Fruit fly (Drosophila melanogaster) whole organism, prepupa: ENCODE data around the gene TwdlC.

Source experiments
- CG10669 ChIP-seq: fragments of 200-800 bp; sonication (Bioruptor generic); optimal IDR thresholded peaks from 3 replicates; lab custom pipeline; 2018; ENCODE audit warnings: missing biosample characterization, mild to moderate bottlenecking, missing genetic modification characterization, moderate library complexity
- CG11762 ChIP-seq: fragments of 200-800 bp; sonication (Bioruptor generic); optimal IDR thresholded peaks from 3 replicates; lab custom pipeline; 2016; ENCODE audit warnings: missing biosample characterization, missing genetic modification characterization; ENCODE audit not compliant: insufficient read depth
- CG11902 ChIP-seq: fragments of 200-800 bp; sonication (Bioruptor generic); optimal IDR thresholded peaks from 3 replicates; lab custom pipeline; 2016; ENCODE audit warnings: missing biosample characterization, missing genetic modification characterization
- CG1621 ChIP-seq: fragments of 200-800 bp; sonication (Bioruptor generic); optimal IDR thresholded peaks from 3 replicates; lab custom pipeline; 2018; ENCODE audit warnings: missing biosample characterization, mild to moderate bottlenecking, missing genetic modification characterization
- CG16779 ChIP-seq: fragments of 200-800 bp; sonication (Bioruptor generic); optimal IDR thresholded peaks from 3 replicates; lab custom pipeline; 2017; ENCODE audit warnings: missing biosample characterization, mild to moderate bottlenecking, missing genetic modification characterization
- CG31627 ChIP-seq: fragments of 200-800 bp; sonication (Bioruptor generic); optimal IDR thresholded peaks from 3 replicates; lab custom pipeline; 2016; ENCODE audit warnings: missing biosample characterization, missing genetic modification characterization
- CG32006 ChIP-seq: fragments of 200-800 bp; sonication (Bioruptor generic); optimal IDR thresholded peaks from 3 replicates; lab custom pipeline; 2017; ENCODE audit warnings: missing biosample characterization, mild to moderate bottlenecking, missing genetic modification characterization
- CG34406 ChIP-seq: fragments of 200-800 bp; sonication (Bioruptor generic); optimal IDR thresholded peaks from 3 replicates; lab custom pipeline; 2016; ENCODE audit warnings: missing biosample characterization, missing genetic modification characterization
- CG3919 ChIP-seq: fragments of 200-800 bp; sonication (Bioruptor generic); optimal IDR thresholded peaks from 3 replicates; lab custom pipeline; 2016; ENCODE audit warnings: missing biosample characterization, missing genetic modification characterization
- CG6163 ChIP-seq: fragments of 200-800 bp; sonication (Bioruptor generic); IDR thresholded peaks from 3 replicates; pipeline ENCODE4 v1.3.6; 2022; ENCODE audit warnings: missing biosample characterization, missing genetic modification characterization
- CG6276 ChIP-seq: fragments of 200-800 bp; sonication (Bioruptor generic); optimal IDR thresholded peaks from 2 replicates; lab custom pipeline; 2017; ENCODE audit warnings: missing biosample characterization, mild to moderate bottlenecking, missing genetic modification characterization
- CG6792 ChIP-seq: fragments of 200-800 bp; sonication (Bioruptor generic); optimal IDR thresholded peaks from 3 replicates; lab custom pipeline; 2016; ENCODE audit warnings: missing biosample characterization, missing genetic modification characterization
- CG6808 ChIP-seq: fragments of 200-800 bp; sonication (Bioruptor generic); optimal IDR thresholded peaks from 3 replicates; lab custom pipeline; 2017; ENCODE audit warnings: missing biosample characterization, missing genetic modification characterization, mild to moderate bottlenecking, moderate library complexity, missing genetic modification reagents
- CG6854 ChIP-seq: fragments of 200-800 bp; sonication (Bioruptor generic); optimal IDR thresholded peaks from 2 replicates; lab custom pipeline; 2017; ENCODE audit warnings: missing biosample characterization, mild to moderate bottlenecking, missing genetic modification characterization
- CG8319 ChIP-seq: fragments of 200-800 bp; sonication (Bioruptor generic); optimal IDR thresholded peaks from 3 replicates; lab custom pipeline; 2016; ENCODE audit warnings: missing biosample characterization, missing genetic modification characterization
- Eip75B ChIP-seq: fragments of 200-800 bp; sonication (Bioruptor generic); optimal IDR thresholded peaks from 3 replicates; lab custom pipeline; 2016; ENCODE audit warnings: missing biosample characterization, missing genetic modification characterization
- Eip78C ChIP-seq: fragments of 200-800 bp; sonication (Bioruptor generic); peaks from one replicate; lab custom pipeline; 2016; ENCODE audit warnings: missing biosample characterization, missing genetic modification characterization
- Eip93F ChIP-seq: fragments of 200-800 bp; sonication (Bioruptor generic); optimal IDR thresholded peaks from 2 replicates; lab custom pipeline; 2016; ENCODE audit warnings: missing biosample characterization, mild to moderate bottlenecking, missing genetic modification characterization
- Ets96B ChIP-seq: fragments of 200-800 bp; optimal IDR thresholded peaks from 2 replicates; lab custom pipeline; 2019; ENCODE audit warnings: missing biosample characterization, mild to moderate bottlenecking, missing genetic modification characterization, moderate library complexity
- Hr38 ChIP-seq: sonication (Bioruptor generic); optimal IDR thresholded peaks from 2 replicates; lab custom pipeline; 2016; ENCODE audit warnings: missing biosample characterization, missing genetic modification characterization
- Hr39 ChIP-seq: fragments of 200-800 bp; sonication (Bioruptor generic); optimal IDR thresholded peaks from 2 replicates; lab custom pipeline; 2016; ENCODE audit warnings: missing biosample characterization, missing genetic modification characterization
- Hr4 ChIP-seq: fragments of 200-800 bp; sonication (Bioruptor generic); optimal IDR thresholded peaks from 3 replicates; lab custom pipeline; 2016; ENCODE audit warnings: missing biosample characterization, missing genetic modification characterization
- Lpt ChIP-seq: fragments of 200-800 bp; sonication (Bioruptor generic); optimal IDR thresholded peaks from 3 replicates; lab custom pipeline; 2016; ENCODE audit warnings: missing biosample characterization, missing genetic modification characterization
- Met ChIP-seq: fragments of 200-800 bp; sonication (Bioruptor generic); optimal IDR thresholded peaks from 3 replicates; lab custom pipeline; 2016; ENCODE audit warnings: missing biosample characterization, missing genetic modification characterization
- OdsH ChIP-seq: fragments of 200-800 bp; sonication (Bioruptor generic); optimal IDR thresholded peaks from 3 replicates; lab custom pipeline; 2016; ENCODE audit warnings: missing biosample characterization, missing genetic modification characterization
- Smox ChIP-seq: fragments of 200-800 bp; sonication (Bioruptor generic); optimal IDR thresholded peaks from 3 replicates; lab custom pipeline; 2016; ENCODE audit warnings: missing biosample characterization, missing genetic modification characterization
- Sox102F ChIP-seq: fragments of 200-800 bp; sonication (Bioruptor generic); optimal IDR thresholded peaks from 2 replicates; lab custom pipeline; 2016; ENCODE audit warnings: missing biosample characterization, mild to moderate bottlenecking, missing genetic modification characterization
- Sox14 ChIP-seq: fragments of 200-800 bp; sonication (Bioruptor generic); optimal IDR thresholded peaks from 3 replicates; lab custom pipeline; 2016; ENCODE audit warnings: missing biosample characterization, missing genetic modification characterization
- Sox15 ChIP-seq: fragments of 200-800 bp; sonication (Bioruptor generic); optimal IDR thresholded peaks from 3 replicates; lab custom pipeline; 2016; ENCODE audit warnings: missing biosample characterization, missing genetic modification characterization
- acj6 ChIP-seq: fragments of 200-800 bp; sonication (Bioruptor generic); optimal IDR thresholded peaks from 3 replicates; lab custom pipeline; 2016; ENCODE audit warnings: missing biosample characterization, missing genetic modification characterization
- cyc ChIP-seq: fragments of 200-800 bp; sonication (Bioruptor generic); optimal IDR thresholded peaks from 3 replicates; lab custom pipeline; 2016; ENCODE audit warnings: missing biosample characterization, missing genetic modification characterization
- dac ChIP-seq: fragments of 200-800 bp; sonication (Bioruptor generic); optimal IDR thresholded peaks from 2 replicates; lab custom pipeline; 2017; ENCODE audit warnings: missing biosample characterization, mild to moderate bottlenecking, missing genetic modification characterization
- eg ChIP-seq: fragments of 200-800 bp; sonication (Bioruptor generic); IDR thresholded peaks from 3 replicates; pipeline ENCODE4 v1.3.6; 2022; ENCODE audit warnings: missing biosample characterization, missing genetic modification characterization
- esn ChIP-seq: fragments of 200-800 bp; sonication (Bioruptor generic); optimal IDR thresholded peaks from 2 replicates; lab custom pipeline; 2016; ENCODE audit warnings: missing biosample characterization, mild to moderate bottlenecking, missing genetic modification characterization, moderate library complexity
- fd59A ChIP-seq: fragments of 200-800 bp; sonication (Bioruptor generic); optimal IDR thresholded peaks from 2 replicates; lab custom pipeline; 2017; ENCODE audit warnings: missing biosample characterization, mild to moderate bottlenecking, missing genetic modification characterization, missing genetic modification reagents
- fd85E ChIP-seq: fragments of 200-800 bp; sonication (Bioruptor generic); optimal IDR thresholded peaks from 3 replicates; lab custom pipeline; 2016; ENCODE audit warnings: missing biosample characterization, missing genetic modification characterization
- lz ChIP-seq: fragments of 200-800 bp; sonication (Bioruptor generic); optimal IDR thresholded peaks from 3 replicates; lab custom pipeline; 2016; ENCODE audit warnings: missing biosample characterization, missing genetic modification characterization
- net ChIP-seq: fragments of 200-800 bp; sonication (Bioruptor generic); optimal IDR thresholded peaks from 3 replicates; lab custom pipeline; 2016; ENCODE audit warnings: missing biosample characterization, missing genetic modification characterization
- pdm3 ChIP-seq: fragments of 200-800 bp; sonication (Bioruptor generic); optimal IDR thresholded peaks from 3 replicates; lab custom pipeline; 2016; ENCODE audit warnings: missing biosample characterization, missing genetic modification characterization
- salr ChIP-seq, 2 experiments: fragments of 200-800 bp; sonication (Bioruptor generic); optimal IDR thresholded peaks; 3 replicates each; lab custom pipeline; 2016 to 2018; ENCODE audit warnings: missing biosample characterization in 2 of 2, missing genetic modification characterization in 2 of 2, mild to moderate bottlenecking in 1 of 2
- spab ChIP-seq: fragments of 200-800 bp; sonication (Bioruptor generic); optimal IDR thresholded peaks from 2 replicates; lab custom pipeline; 2017; ENCODE audit warnings: missing biosample characterization, mild to moderate bottlenecking, missing genetic modification characterization, missing genetic modification reagents
- ss ChIP-seq, 2 experiments: fragments of 200-800 bp; sonication (Bioruptor generic); optimal IDR thresholded peaks; 2 replicates in 1 of 2; 3 replicates in 1 of 2; lab custom pipeline; 2017 to 2018; ENCODE audit warnings: mild to moderate bottlenecking in 2 of 2, missing biosample characterization in 2 of 2, missing genetic modification characterization in 2 of 2, moderate library complexity in 1 of 2
- svp ChIP-seq: fragments of 200-800 bp; sonication (Bioruptor generic); peaks from one replicate; lab custom pipeline; 2016; ENCODE audit warnings: missing biosample characterization, missing genetic modification characterization

The TwdlC gene

dm6 chr3R:26967587-26968312 is 26.9 kb upstream of the TwdlC start (continued):
- TF ChIP-seq fd59A (GFP tag; lab: Kevin White, UChicago) (no peak), OdsH (GFP tag; lab: Kevin White, UChicago) (peak; percentile 59), Smox (GFP tag; lab: Kevin White, UChicago) (peak; percentile 17), CG6163 (GFP tag; lab: Robert Waterston, UW) (peak; percentile 61; the same call in 1 of the 3 replicates), net (GFP tag; lab: Kevin White, UChicago) (no peak), CG6276 (GFP tag; lab: Kevin White, UChicago) (no peak), Sox14 (no peak), Sox102F (peak; percentile 41), eg (GFP tag; lab: Robert Waterston, UW) (peak; percentile 69), Sox15 (GFP tag; lab: Kevin White, UChicago) (peak; percentile 25), CG34406 (GFP tag; lab: Kevin White, UChicago) (peak; percentile 30), salr (GFP tag; optimal IDR thresholded peaks at IDR 0.05; lab: Kevin White, UChicago) (no peak), Ets96B (tag; lab: Kevin White, UChicago) (peak; percentile 1), CG32006 (GFP tag; lab: Kevin White, UChicago) (peak; percentile 42), CG1621 (tag; lab: Kevin White, UChicago) (no peak), CG3919 (peak; percentile 20), spab (GFP tag; lab: Kevin White, UChicago) (no peak), Hr38 (GFP tag; lab: Kevin White, UChicago) (no peak), lz (GFP tag; lab: Kevin White, UChicago) (peak; percentile 36), CG11762 (GFP tag; lab: Kevin White, UChicago) (peak; percentile 20), svp (GFP tag; lab: Kevin White, UChicago) (peak; percentile 80), Eip78C (GFP tag; lab: Kevin White, UChicago) (peak; percentile 72), fd85E (GFP tag; lab: Kevin White, UChicago) (no peak), cyc (GFP tag; lab: Kevin White, UChicago) (peak; percentile 22), esn (GFP tag; lab: Kevin White, UChicago) (peak; percentile 52), CG11902 (no peak), pdm3 (no peak), CG6808 (no peak), Eip93F (GFP tag; lab: Kevin White, UChicago) (no peak)

dm6 chr3R:26968313-26968605 is 26.4 kb upstream of the TwdlC start:
- TF ChIP-seq CG32006 (GFP tag; lab: Kevin White, UChicago) (peak; percentile 26), CG34406 (GFP tag; lab: Kevin White, UChicago) (peak; percentile 21), esn (GFP tag; lab: Kevin White, UChicago) (peak; percentile 25), acj6 (GFP tag; lab: Kevin White, UChicago) (peak; percentile 23), CG16779 (tag; lab: Kevin White, UChicago) (no peak), svp (GFP tag; lab: Kevin White, UChicago) (peak; percentile 71), dac (no peak)

dm6 chr3R:26968823-26969638 is 25.6 kb upstream of the TwdlC start:
- TF ChIP-seq eg (GFP tag; lab: Robert Waterston, UW) (no peak), CG6792 (GFP tag; lab: Kevin White, UChicago) (no peak), Lpt (GFP tag; lab: Kevin White, UChicago) (no peak), acj6 (GFP tag; lab: Kevin White, UChicago) (no peak), ss (GFP tag; optimal IDR thresholded peaks at IDR 0.05; lab: Kevin White, UChicago) (peak in 1 of 2 experiments; percentile 10), salr (GFP tag; optimal IDR thresholded peaks at IDR 0.05; lab: Kevin White, UChicago) (no peak), Smox (GFP tag; lab: Kevin White, UChicago) (no peak), CG10669 (GFP tag; lab: Kevin White, UChicago) (no peak), Eip75B (GFP tag; lab: Kevin White, UChicago) (no peak), Ets96B (tag; lab: Kevin White, UChicago) (no peak), Met (GFP tag; lab: Kevin White, UChicago) (no peak), Sox14 (no peak), CG6854 (no peak), fd85E (GFP tag; lab: Kevin White, UChicago) (no peak), Hr39 (GFP tag; lab: Kevin White, UChicago) (no peak), lz (GFP tag; lab: Kevin White, UChicago) (no peak), CG8319 (GFP tag; lab: Kevin White, UChicago) (peak; percentile 3), CG31627 (GFP tag; lab: Kevin White, UChicago) (no peak), Eip78C (GFP tag; lab: Kevin White, UChicago) (peak; percentile 83), CG32006 (GFP tag; lab: Kevin White, UChicago) (no peak), net (GFP tag; lab: Kevin White, UChicago) (no peak), Sox15 (GFP tag; lab: Kevin White, UChicago) (no peak), CG11762 (GFP tag; lab: Kevin White, UChicago) (no peak), Hr4 (GFP tag; lab: Kevin White, UChicago) (no peak), CG6163 (GFP tag; lab: Robert Waterston, UW) (peak; percentile 65; the same call in 2 of the 3 replicates), CG34406 (GFP tag; lab: Kevin White, UChicago) (peak; percentile 1)
